Fruit fly (Drosophila melanogaster) whole organism, wandering third instar larva: ENCODE results near the gene sra.

Experiments
- Abd-B ChIP-seq: fragments of >200 bp; optimal IDR thresholded peaks from 2 replicates; lab custom pipeline; 2017; ENCODE audit warnings: missing biosample characterization, missing genetic modification characterization
- CG32264 ChIP-seq: fragments of 200-800 bp; sonication (Bioruptor generic); optimal IDR thresholded peaks from 2 replicates; lab custom pipeline; 2016; ENCODE audit warnings: missing biosample characterization, missing genetic modification characterization
- CG9705 ChIP-seq: fragments of 200-800 bp; sonication (Bioruptor generic); optimal IDR thresholded peaks from 2 replicates; lab custom pipeline; 2018; ENCODE audit warnings: missing biosample characterization, mild to moderate bottlenecking, missing genetic modification characterization
- CrebA ChIP-seq: fragments of 200-800 bp; sonication (Bioruptor generic); optimal IDR thresholded peaks from 2 replicates; lab custom pipeline; 2016; ENCODE audit warnings: missing biosample characterization, mild to moderate bottlenecking, missing genetic modification characterization, borderline replicate concordance
- Dfd ChIP-seq: fragments of >200 bp; optimal IDR thresholded peaks from 2 replicates; lab custom pipeline; 2017; ENCODE audit warnings: missing biosample characterization, missing genetic modification characterization
- Dif ChIP-seq: fragments of 200-275, 200-300 bp; sonication (Bioruptor generic); optimal IDR thresholded peaks from 2 replicates; lab custom pipeline; 2018; ENCODE audit warnings: missing biosample characterization, missing genetic modification characterization; ENCODE audit not compliant: partially characterized antibody
- GATAd ChIP-seq: sonication (Bioruptor generic); optimal IDR thresholded peaks from 2 replicates; lab custom pipeline; 2016; ENCODE audit warnings: missing biosample characterization, missing genetic modification characterization
- HLH106 ChIP-seq: fragments of 200-800 bp; optimal IDR thresholded peaks from 3 replicates; lab custom pipeline; 2019; ENCODE audit warnings: missing biosample characterization, mild to moderate bottlenecking, missing genetic modification characterization, moderate library complexity
- Hnf4 ChIP-seq: fragments of 200-800 bp; sonication (Bioruptor generic); optimal IDR thresholded peaks from 2 replicates; lab custom pipeline; 2016; ENCODE audit warnings: missing biosample characterization, mild to moderate bottlenecking, missing genetic modification characterization
- Hr78 ChIP-seq: fragments of >200 bp; optimal IDR thresholded peaks from 2 replicates; lab custom pipeline; 2017; ENCODE audit warnings: missing biosample characterization, missing genetic modification characterization
- Hr83 ChIP-seq: fragments of 200-300 bp; sonication (Bioruptor generic); optimal IDR thresholded peaks from 2 replicates; lab custom pipeline; 2016; ENCODE audit warnings: missing biosample characterization, mild to moderate bottlenecking, missing genetic modification characterization, moderate library complexity; ENCODE audit not compliant: poor library complexity, severe bottlenecking
- Jra ChIP-seq: sonication (Bioruptor generic); optimal IDR thresholded peaks from 2 replicates; lab custom pipeline; 2016; ENCODE audit warnings: missing biosample characterization, missing genetic modification characterization
- Mio ChIP-seq: sonication (Bioruptor generic); optimal IDR thresholded peaks from 2 replicates; lab custom pipeline; 2016; ENCODE audit warnings: missing biosample characterization, missing genetic modification characterization
- Myc ChIP-seq: fragments of >200 bp; optimal IDR thresholded peaks from 2 replicates; lab custom pipeline; 2017
- N ChIP-seq: fragments of >200 bp; optimal IDR thresholded peaks from 2 replicates; lab custom pipeline; 2018; ENCODE audit warnings: missing biosample characterization, missing external identifiers, missing genetic modification characterization
- OdsH ChIP-seq: fragments of 200-800 bp; sonication (Bioruptor generic); optimal IDR thresholded peaks from 2 replicates; lab custom pipeline; 2016; ENCODE audit warnings: missing biosample characterization, mild to moderate bottlenecking, missing genetic modification characterization
- Rel ChIP-seq, 2 experiments: fragments of 200-800 bp; sonication (Bioruptor generic) in 1 of 2; optimal IDR thresholded peaks; 2 replicates in 1 of 2; 3 replicates in 1 of 2; lab custom pipeline; 2016 to 2019; ENCODE audit warnings: mild to moderate bottlenecking in 2 of 2, missing biosample characterization in 2 of 2, missing genetic modification characterization in 2 of 2, moderate library complexity in 1 of 2
- Sp1 ChIP-seq: fragments of 200-800 bp; sonication (Bioruptor generic); optimal IDR thresholded peaks from 3 replicates; lab custom pipeline; 2019; ENCODE audit warnings: missing biosample characterization, mild to moderate bottlenecking, missing genetic modification characterization, moderate library complexity
- Vsx2 ChIP-seq: fragments of 200-300, 225-300 bp; sonication (Bioruptor generic); optimal IDR thresholded peaks from 2 replicates; lab custom pipeline; 2018; ENCODE audit warnings: missing biosample characterization, missing genetic modification characterization; ENCODE audit not compliant: partially characterized antibody
- br ChIP-seq: fragments of 200-800 bp; sonication (Bioruptor generic); optimal IDR thresholded peaks from 2 replicates; lab custom pipeline; 2016; ENCODE audit warnings: missing biosample characterization, missing genetic modification characterization
- brk ChIP-seq: fragments of 200-800 bp; sonication (Bioruptor generic); optimal IDR thresholded peaks from 2 replicates; lab custom pipeline; 2016; ENCODE audit warnings: missing biosample characterization, mild to moderate bottlenecking, missing genetic modification characterization
- dl ChIP-seq, 2 experiments: fragments of 175-275, 200-275 bp in 1 of 2; fragments of 200-275 bp in 1 of 2; sonication (Bioruptor generic); optimal IDR thresholded peaks; lab custom pipeline; 2018; ENCODE audit warnings: mild to moderate bottlenecking in 2 of 2, missing biosample characterization in 2 of 2, missing genetic modification characterization in 2 of 2, moderate library complexity in 2 of 2; ENCODE audit not compliant: partially characterized antibody in 2 of 2, insufficient read depth in 1 of 2
- dmrt93B ChIP-seq: fragments of 200-800 bp; sonication (Bioruptor generic); optimal IDR thresholded peaks from 2 replicates; lab custom pipeline; 2018; ENCODE audit warnings: missing biosample characterization, mild to moderate bottlenecking, missing genetic modification characterization
- dsf ChIP-seq: sonication (Bioruptor generic); optimal IDR thresholded peaks from 2 replicates; lab custom pipeline; 2016; ENCODE audit warnings: missing biosample characterization, missing genetic modification characterization, borderline replicate concordance
- ey ChIP-seq: fragments of 200-800 bp; sonication (Bioruptor generic); optimal IDR thresholded peaks from 2 replicates; lab custom pipeline; 2016; ENCODE audit warnings: missing biosample characterization, missing genetic modification characterization
- foxo ChIP-seq, 2 experiments: fragments of 200-800 bp; sonication (Bioruptor generic); optimal IDR thresholded peaks; 2 replicates in 1 of 2; 3 replicates in 1 of 2; lab custom pipeline; 2016 to 2017; ENCODE audit warnings: missing biosample characterization in 2 of 2, missing genetic modification characterization in 2 of 2
- fru ChIP-seq: fragments of 200-800 bp; sonication (Bioruptor generic); optimal IDR thresholded peaks from 3 replicates; lab custom pipeline; 2016; ENCODE audit warnings: missing biosample characterization, mild to moderate bottlenecking, missing genetic modification characterization
- h ChIP-seq: fragments of 200-800 bp; sonication (Bioruptor generic); optimal IDR thresholded peaks from 3 replicates; lab custom pipeline; 2016; ENCODE audit warnings: missing biosample characterization, mild to moderate bottlenecking, missing genetic modification characterization
- jim ChIP-seq: fragments of 175-275, 200-325 bp; sonication (Bioruptor generic); optimal IDR thresholded peaks from 2 replicates; lab custom pipeline; 2016; ENCODE audit warnings: missing biosample characterization, mild to moderate bottlenecking, missing genetic modification characterization
- lola ChIP-seq: fragments of >200 bp; optimal IDR thresholded peaks from 2 replicates; lab custom pipeline; 2017; ENCODE audit warnings: missing biosample characterization, missing genetic modification characterization
- pan ChIP-seq: fragments of >200 bp; optimal IDR thresholded peaks from 2 replicates; lab custom pipeline; 2017
- psq ChIP-seq: fragments of 200-800 bp; sonication (Bioruptor generic); optimal IDR thresholded peaks from 3 replicates; lab custom pipeline; 2017; ENCODE audit warnings: missing biosample characterization, mild to moderate bottlenecking, missing genetic modification characterization, moderate library complexity
- rgr ChIP-seq: fragments of 200-800 bp; sonication (Bioruptor generic); optimal IDR thresholded peaks from 3 replicates; lab custom pipeline; 2016; ENCODE audit warnings: missing biosample characterization, mild to moderate bottlenecking, missing genetic modification characterization
- sage ChIP-seq: fragments of 200-800 bp; sonication (Bioruptor generic); optimal IDR thresholded peaks from 2 replicates; lab custom pipeline; 2016; ENCODE audit warnings: missing biosample characterization, mild to moderate bottlenecking, missing genetic modification characterization
- sv ChIP-seq: fragments of 200-800 bp; sonication (Bioruptor generic); optimal IDR thresholded peaks from 3 replicates; lab custom pipeline; 2016; ENCODE audit warnings: missing biosample characterization, missing genetic modification characterization
- tai ChIP-seq: sonication (Bioruptor generic); optimal IDR thresholded peaks from 2 replicates; lab custom pipeline; 2016; ENCODE audit warnings: missing biosample characterization, missing genetic modification characterization
- usp ChIP-seq: fragments of >200 bp; optimal IDR thresholded peaks from 2 replicates; lab custom pipeline; 2017; ENCODE audit warnings: missing biosample characterization, missing genetic modification characterization
- woc ChIP-seq: sonication (Bioruptor generic); optimal IDR thresholded peaks from 2 replicates; lab custom pipeline; 2016; ENCODE audit warnings: missing biosample characterization, mild to moderate bottlenecking, missing genetic modification characterization

Gene sra

DNA sequence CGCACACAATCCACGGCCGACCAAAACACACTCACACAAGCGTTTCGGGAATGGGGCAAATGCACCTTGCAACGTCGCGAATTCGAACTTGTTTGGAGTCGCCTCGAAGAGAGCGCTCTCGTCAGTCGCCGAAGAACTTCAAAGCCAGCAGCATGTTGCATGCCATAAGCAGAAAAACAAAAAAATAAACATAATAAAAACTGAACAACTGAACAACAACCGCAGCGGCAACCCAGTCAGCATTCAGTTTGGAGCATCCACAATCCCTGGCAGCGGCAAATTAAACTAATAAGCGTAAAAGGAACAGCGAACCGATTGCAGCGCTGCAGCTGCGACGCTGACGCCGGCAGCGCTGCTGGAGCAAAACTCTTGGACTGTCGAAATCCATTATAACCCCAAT, 45.8 kb downstream of the sra start:
- TF ChIP-seq jim (GFP tag; lab: Kevin White, UChicago), result no peak
- no peak for TF ChIP-seq rgr
- TF ChIP-seq Rel (GFP tag; optimal IDR thresholded peaks at IDR 0.05; lab: Kevin White, UChicago), result peak; percentile 7
- no peak for TF ChIP-seq Rel (tag; optimal IDR thresholded peaks at IDR 0.05; lab: Kevin White, UChicago)
- TF ChIP-seq psq (GFP tag; lab: Kevin White, UChicago), result peak; percentile 15
- no peak for TF ChIP-seq woc (GFP tag; lab: Kevin White, UChicago)
- no peak for TF ChIP-seq foxo (GFP tag; optimal IDR thresholded peaks at IDR 0.05; lab: Kevin White, UChicago)
- no peak for TF ChIP-seq Dfd (GFP tag; lab: Kevin White, UChicago)
- TF ChIP-seq Dif (GFP tag; lab: Kevin White, UChicago), result peak; percentile 45
- TF ChIP-seq dl (GFP tag; optimal IDR thresholded peaks at IDR 0.05; lab: Kevin White, UChicago; ENCODE audit: insufficient read depth in 1 of 2, partially characterized antibody in 2 of 2), result no peak
- TF ChIP-seq pan, result no peak
- no peak for TF ChIP-seq sage (GFP tag; lab: Kevin White, UChicago)
- no peak for TF ChIP-seq Hr78
- TF ChIP-seq br (GFP tag; lab: Kevin White, UChicago), result no peak
- no peak for TF ChIP-seq Mio (GFP tag; lab: Kevin White, UChicago)
- no peak for TF ChIP-seq fru (GFP tag; lab: Kevin White, UChicago)
- TF ChIP-seq Sp1 (GFP tag; lab: Kevin White, UChicago), result no peak
- no peak for TF ChIP-seq dsf (GFP tag; lab: Kevin White, UChicago)
- no peak for TF ChIP-seq Hr83 (GFP tag; lab: Kevin White, UChicago)
- TF ChIP-seq N, result no peak
- no peak for TF ChIP-seq lola
- TF ChIP-seq CG9705 (GFP tag; lab: Kevin White, UChicago), result no peak
- no peak for TF ChIP-seq Abd-B
- no peak for TF ChIP-seq CG32264 (GFP tag; lab: Kevin White, UChicago)
- TF ChIP-seq OdsH, result no peak
- peak; percentile 20 for TF ChIP-seq Jra (GFP tag; lab: Kevin White, UChicago)
- no peak for TF ChIP-seq HLH106 (tag; lab: Kevin White, UChicago)
- peak; percentile 13 for TF ChIP-seq brk (GFP tag; lab: Kevin White, UChicago)
- no peak for TF ChIP-seq ey (GFP tag; lab: Kevin White, UChicago)
- TF ChIP-seq tai (GFP tag; lab: Kevin White, UChicago), result no peak
- no peak for TF ChIP-seq dmrt93B (GFP tag; lab: Kevin White, UChicago)
- no peak for TF ChIP-seq Vsx2 (GFP tag; lab: Kevin White, UChicago)
- no peak for TF ChIP-seq Hnf4 (GFP tag; lab: Kevin White, UChicago)
- TF ChIP-seq usp (GFP tag; lab: Kevin White, UChicago), result no peak
- no peak for TF ChIP-seq sv (GFP tag; lab: Kevin White, UChicago)
- peak; percentile 44 for TF ChIP-seq CrebA (GFP tag; lab: Kevin White, UChicago)
- TF ChIP-seq Myc (lab: Kevin White, UChicago), result no peak
- TF ChIP-seq GATAd (GFP tag; lab: Kevin White, UChicago), result no peak
- TF ChIP-seq h (GFP tag; lab: Kevin White, UChicago), result no peak
- TF ChIP-seq, all 38 proteins: peak for 6

dm6 chr3R:16234298-16234697, 47.5 kb downstream of the sra start:
- no peak for TF ChIP-seq Vsx2 (GFP tag; lab: Kevin White, UChicago)
- TF ChIP-seq fru (GFP tag; lab: Kevin White, UChicago), result no peak
- no peak for TF ChIP-seq Mio (GFP tag; lab: Kevin White, UChicago)
- no peak for TF ChIP-seq CrebA (GFP tag; lab: Kevin White, UChicago)
- no peak for TF ChIP-seq h (GFP tag; lab: Kevin White, UChicago)
- TF ChIP-seq rgr, result peak; percentile 9
- no peak for TF ChIP-seq Jra (GFP tag; lab: Kevin White, UChicago)
- TF ChIP-seq Sp1 (GFP tag; lab: Kevin White, UChicago), result no peak
- TF ChIP-seq dl (GFP tag; optimal IDR thresholded peaks at IDR 0.05; lab: Kevin White, UChicago; ENCODE audit: insufficient read depth in 1 of 2, partially characterized antibody in 2 of 2), result peak in 1 of 2 experiments; percentile 30
- no peak for TF ChIP-seq Hr83 (GFP tag; lab: Kevin White, UChicago)
- no peak for TF ChIP-seq Myc (lab: Kevin White, UChicago)
- peak; percentile 43 for TF ChIP-seq Hnf4 (GFP tag; lab: Kevin White, UChicago)
- TF ChIP-seq dsf (GFP tag; lab: Kevin White, UChicago), result no peak
- no peak for TF ChIP-seq N
- TF ChIP-seq ey (GFP tag; lab: Kevin White, UChicago), result no peak
- no peak for TF ChIP-seq CG9705 (GFP tag; lab: Kevin White, UChicago)
- TF ChIP-seq Abd-B, result no peak
- TF ChIP-seq sv (GFP tag; lab: Kevin White, UChicago), result no peak
- no peak for TF ChIP-seq br (GFP tag; lab: Kevin White, UChicago)
- TF ChIP-seq lola, result no peak
- no peak for TF ChIP-seq CG32264 (GFP tag; lab: Kevin White, UChicago)
- no peak for TF ChIP-seq tai (GFP tag; lab: Kevin White, UChicago)
- TF ChIP-seq GATAd (GFP tag; lab: Kevin White, UChicago), result no peak
- TF ChIP-seq sage (GFP tag; lab: Kevin White, UChicago), result no peak
- TF ChIP-seq pan, result no peak
- peak; percentile 40 for TF ChIP-seq psq (GFP tag; lab: Kevin White, UChicago)
- TF ChIP-seq jim (GFP tag; lab: Kevin White, UChicago), result no peak
- TF ChIP-seq Rel (GFP tag; optimal IDR thresholded peaks at IDR 0.05; lab: Kevin White, UChicago), result no peak
- TF ChIP-seq Rel (tag; optimal IDR thresholded peaks at IDR 0.05; lab: Kevin White, UChicago), result peak; percentile 4
- TF ChIP-seq HLH106 (tag; lab: Kevin White, UChicago), result no peak
- no peak for TF ChIP-seq brk (GFP tag; lab: Kevin White, UChicago)
- peak; percentile 51 for TF ChIP-seq Dif (GFP tag; lab: Kevin White, UChicago)
